Worm (Caenorhabditis elegans): ENCODE results near the gene F47E1.1.

F47E1.1 gene

ce11 chrX:9091380-9091779 lies 14.4 kb downstream of the F47E1.1 start (continued):
- TF ChIP-seq mdl-1 (tag; optimal IDR thresholded peaks at IDR 0.05) = no peak
- TF ChIP-seq mab-5 (tag; optimal IDR thresholded peaks at IDR 0.05) = peak; percentile 9
- TF ChIP-seq sma-3 (GFP tag; optimal IDR thresholded peaks at IDR 0.05) = no peak
- peak; percentile 54 for TF ChIP-seq unc-55 (GFP tag; optimal IDR thresholded peaks at IDR 0.05)
- no peak for TF ChIP-seq ZK546.5 (tag; optimal IDR thresholded peaks at IDR 0.05)
- no peak for TF ChIP-seq zag-1 (tag; optimal IDR thresholded peaks at IDR 0.05)
- TF ChIP-seq nhr-129 (tag; optimal IDR thresholded peaks at IDR 0.05) = peak; percentile 77
- no peak for TF ChIP-seq aly-2 (tag; optimal IDR thresholded peaks at IDR 0.05)
- TF ChIP-seq lin-11 (tag; optimal IDR thresholded peaks at IDR 0.05) = no peak
- TF ChIP-seq nhr-25 (tag; optimal IDR thresholded peaks at IDR 0.05) = peak; percentile 15
- TF ChIP-seq nhr-77 (tag; optimal IDR thresholded peaks at IDR 0.05) = no peak
- TF ChIP-seq ztf-11 (tag; optimal IDR thresholded peaks at IDR 0.05) = no peak
- peak; percentile 40 for TF ChIP-seq F13H6.1 (tag; optimal IDR thresholded peaks at IDR 0.05)

DNA sequence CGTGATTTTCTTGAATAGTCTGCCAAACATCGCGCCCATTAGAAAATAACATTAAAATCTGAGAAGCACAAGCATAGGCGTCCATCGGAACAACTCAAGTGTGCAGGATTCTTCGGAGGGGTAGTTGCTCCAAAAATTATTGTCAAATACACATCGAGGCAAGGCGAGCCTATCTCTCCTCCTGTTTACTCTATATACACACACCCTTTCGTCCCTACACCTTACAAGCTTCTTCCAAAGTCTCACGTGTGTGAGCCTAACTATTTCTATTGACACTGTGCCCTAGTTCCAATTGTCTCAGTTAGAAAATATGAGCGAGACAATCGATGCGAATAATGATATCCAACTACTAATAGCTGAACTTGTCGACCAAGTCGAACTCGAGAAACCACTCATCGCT lies 14.9 kb downstream of the F47E1.1 start:
- TF ChIP-seq nhr-10 (tag; optimal IDR thresholded peaks at IDR 0.05) (no peak), unc-39 (tag; optimal IDR thresholded peaks at IDR 0.05) (no peak), fos-1 (tag; optimal IDR thresholded peaks at IDR 0.05) (no peak), lin-11 (tag; optimal IDR thresholded peaks at IDR 0.05) (no peak), mdl-1 (tag; optimal IDR thresholded peaks at IDR 0.05) (no peak), nhr-11 (tag; optimal IDR thresholded peaks at IDR 0.05) (no peak), skn-1 (tag; optimal IDR thresholded peaks at IDR 0.05) (no peak), dmd-4 (tag; optimal IDR thresholded peaks at IDR 0.05) (no peak), snpc-4 (tag; optimal IDR thresholded peaks at IDR 0.05) (no peak), egl-27 (tag; optimal IDR thresholded peaks at IDR 0.05) (no peak)

ce11 chrX:9096861-9097260 lies 19.9 kb downstream of the F47E1.1 start:
- TF ChIP-seq nhr-21 (tag; optimal IDR thresholded peaks at IDR 0.05) (no peak), C34F6.9 (tag; optimal IDR thresholded peaks at IDR 0.05) (no peak), crh-2 (tag; optimal IDR thresholded peaks at IDR 0.05) (peak; percentile 38), fos-1 (tag; optimal IDR thresholded peaks at IDR 0.05) (peak; percentile 89), sma-9 (GFP tag; optimal IDR thresholded peaks at IDR 0.05) (peak; percentile 3), sma-9 (tag; optimal IDR thresholded peaks at IDR 0.05) (no peak), unc-62 (GFP tag; optimal IDR thresholded peaks at IDR 0.05) (no peak), lin-39 (tag; optimal IDR thresholded peaks at IDR 0.05) (no peak), gmeb-1 (tag; optimal IDR thresholded peaks at IDR 0.05) (peak; percentile 2), nhr-12 (tag; optimal IDR thresholded peaks at IDR 0.05) (no peak)

- TF ChIP-seq ceh-16 (tag; optimal IDR thresholded peaks at IDR 0.05) (peak; percentile 16), nhr-129 (tag; optimal IDR thresholded peaks at IDR 0.05) (no peak)
Observed at ce11 chrX:9102150-9102549, 25.2 kb downstream of the F47E1.1 start.

DNA sequence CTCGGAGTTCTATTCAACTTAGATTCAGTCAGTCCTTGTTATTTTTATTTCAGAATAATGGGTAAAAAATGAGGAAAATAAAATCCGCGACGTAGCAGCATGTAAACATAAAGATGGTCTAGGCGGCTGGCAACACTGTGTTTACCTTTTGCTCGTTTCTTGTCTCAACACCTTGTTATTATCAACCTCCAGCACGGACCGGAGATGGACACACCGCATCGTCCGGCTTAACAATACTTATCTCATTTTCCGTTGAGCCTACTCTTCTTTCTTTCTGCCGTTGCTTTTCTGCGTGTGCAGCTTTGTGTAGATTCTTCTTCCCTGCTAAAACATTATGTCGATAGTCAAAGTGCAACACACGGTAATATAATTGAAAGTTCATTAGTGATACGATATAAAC lies 26.1 kb downstream of the F47E1.1 start:
- TF ChIP-seq ztf-11 (tag; optimal IDR thresholded peaks at IDR 0.05) (no peak), mdl-1 (tag; optimal IDR thresholded peaks at IDR 0.05) (no peak), ama-1 (optimal IDR thresholded peaks at IDR 0.05) (no peak), R02D3.7 (tag; optimal IDR thresholded peaks at IDR 0.05) (no peak), ZK546.5 (tag; optimal IDR thresholded peaks at IDR 0.05) (no peak), nhr-23 (tag; optimal IDR thresholded peaks at IDR 0.05) (no peak), unc-62 (GFP tag; optimal IDR thresholded peaks at IDR 0.05) (no peak), nhr-12 (tag; optimal IDR thresholded peaks at IDR 0.05) (no peak), C34F6.9 (tag; optimal IDR thresholded peaks at IDR 0.05) (no peak), unc-55 (GFP tag; optimal IDR thresholded peaks at IDR 0.05) (no peak), sem-4 (tag; optimal IDR thresholded peaks at IDR 0.05) (no peak), F13H6.1 (tag; optimal IDR thresholded peaks at IDR 0.05) (no peak), mbf-1 (tag; optimal IDR thresholded peaks at IDR 0.05) (no peak), unc-39 (tag; optimal IDR thresholded peaks at IDR 0.05) (no peak), nhr-77 (tag; optimal IDR thresholded peaks at IDR 0.05) (no peak), mab-5 (tag; optimal IDR thresholded peaks at IDR 0.05) (no peak), nhr-10 (tag; optimal IDR thresholded peaks at IDR 0.05) (no peak), peb-1 (tag; optimal IDR thresholded peaks at IDR 0.05) (no peak), alr-1 (tag; optimal IDR thresholded peaks at IDR 0.05) (no peak), lin-11 (tag; optimal IDR thresholded peaks at IDR 0.05) (no peak)
